Worm (Caenorhabditis elegans) whole organism, young adult: ENCODE measurements around the gene soc-1.

Experiments
- B0019.2 ChIP-seq: fragments of 200-800 bp; sonication (Bioruptor generic); conservative IDR thresholded peaks from 2 replicates; pipeline ENCODE4 v1.3.6; 2022; ENCODE audit warnings: missing genetic modification reagents, missing genetic modification characterization, missing compliant biosample characterization
- B0336.3 ChIP-seq: fragments of 200-800 bp; sonication (Bioruptor generic); IDR thresholded peaks from 2 replicates; pipeline ENCODE4 v1.3.6; 2022; ENCODE audit warnings: missing genetic modification characterization, missing compliant biosample characterization
- C17E4.6 ChIP-seq: fragments of 200-800 bp; sonication (Bioruptor generic); IDR thresholded peaks from 2 replicates; pipeline ENCODE4 v1.3.6; 2022; ENCODE audit warnings: missing genetic modification reagents, missing genetic modification characterization, missing compliant biosample characterization
- D2030.7 ChIP-seq: fragments of 200-800 bp; sonication (Bioruptor generic); IDR thresholded peaks from 2 replicates; pipeline ENCODE4 v1.3.6; 2022; ENCODE audit warnings: missing genetic modification reagents, missing genetic modification characterization, missing compliant biosample characterization
- F37B4.10 ChIP-seq: fragments of 200-800 bp; sonication (Bioruptor generic); IDR thresholded peaks from 2 replicates; pipeline ENCODE4 v1.3.6; 2022; ENCODE audit warnings: missing genetic modification characterization, missing compliant biosample characterization
- Y56A3A.18 ChIP-seq: fragments of 200-800 bp; sonication (Bioruptor generic); IDR thresholded peaks from 2 replicates; pipeline ENCODE4 v1.3.6; 2022; ENCODE audit warnings: missing genetic modification reagents, missing genetic modification characterization, missing compliant biosample characterization
- Y67H2A.10 ChIP-seq: fragments of 200-800 bp; sonication (Bioruptor generic); conservative IDR thresholded peaks from 2 replicates; pipeline ENCODE4 v1.3.6; 2022; ENCODE audit warnings: missing genetic modification reagents, missing genetic modification characterization, missing compliant biosample characterization
- aptf-2 ChIP-seq: fragments of 200-800 bp; sonication (Bioruptor generic); conservative IDR thresholded peaks from 2 replicates; pipeline ENCODE4 v1.3.6; 2022; ENCODE audit warnings: missing genetic modification reagents, missing genetic modification characterization, missing compliant biosample characterization
- atf-7 ChIP-seq: sonication (generic microtip); optimal IDR thresholded peaks from 2 replicates; lab custom pipeline; 2017; ENCODE audit warnings: mild to moderate bottlenecking, missing genetic modification characterization, missing compliant biosample characterization
- athp-1 ChIP-seq: sonication (generic microtip); optimal IDR thresholded peaks from 2 replicates; lab custom pipeline; 2017; ENCODE audit warnings: mild to moderate bottlenecking, missing genetic modification characterization, missing compliant biosample characterization
- attf-5 ChIP-seq: fragments of 200-800 bp; sonication (Bioruptor generic); optimal IDR thresholded peaks from 2 replicates; lab custom pipeline; 2018; ENCODE audit warnings: mild to moderate bottlenecking, missing genetic modification characterization, missing compliant biosample characterization
- bed-2 ChIP-seq: fragments of 200-800 bp; sonication (Bioruptor generic); IDR thresholded peaks from 2 replicates; pipeline ENCODE4 v1.3.6; 2022; ENCODE audit warnings: missing genetic modification reagents, missing genetic modification characterization, missing compliant biosample characterization
- chd-7 ChIP-seq: sonication (generic microtip); optimal IDR thresholded peaks from 2 replicates; lab custom pipeline; 2016; ENCODE audit warnings: mild to moderate bottlenecking, missing genetic modification characterization, moderate library complexity, missing compliant biosample characterization
- dpl-1 ChIP-seq: fragments of 150-350 bp; optimal IDR thresholded peaks from 2 replicates; lab custom pipeline; 2014; ENCODE audit warnings: missing biosample characterization, missing genetic modification reagents, missing genetic modification characterization
- efl-1 ChIP-seq: fragments of 150-350 bp; optimal IDR thresholded peaks from 2 replicates; lab custom pipeline; 2014; ENCODE audit warnings: missing biosample characterization, missing genetic modification reagents, missing genetic modification characterization
- egrh-3 ChIP-seq: fragments of 200-800 bp; sonication (Bioruptor generic); IDR thresholded peaks from 2 replicates; pipeline ENCODE4 v1.3.6; 2022; ENCODE audit warnings: missing genetic modification reagents, missing genetic modification characterization, missing compliant biosample characterization
- hmg-1.2 ChIP-seq: fragments of 200-800 bp; sonication (Bioruptor generic); IDR thresholded peaks from 2 replicates; pipeline ENCODE4 v1.3.6; 2022; ENCODE audit warnings: missing genetic modification reagents, missing genetic modification characterization, missing compliant biosample characterization
- hsf-1 ChIP-seq: fragments of 200-800 bp; sonication (Bioruptor generic); IDR thresholded peaks from 2 replicates; pipeline ENCODE4 v1.3.6; 2022; ENCODE audit warnings: missing genetic modification reagents, missing genetic modification characterization, missing compliant biosample characterization
- lin-40 ChIP-seq: sonication (generic microtip); optimal IDR thresholded peaks from 2 replicates; lab custom pipeline; 2016; ENCODE audit warnings: missing genetic modification characterization, mild to moderate bottlenecking, missing compliant biosample characterization, missing genotype, missing genetic modification reagents
- lin-54 ChIP-seq: fragments of 200-800 bp; sonication (Bioruptor generic); optimal IDR thresholded peaks from 2 replicates; lab custom pipeline; 2018; ENCODE audit warnings: mild to moderate bottlenecking, missing genetic modification characterization, missing compliant biosample characterization
- madf-10 ChIP-seq: sonication (generic microtip); optimal IDR thresholded peaks from 2 replicates; lab custom pipeline; 2016; ENCODE audit warnings: mild to moderate bottlenecking, missing genetic modification characterization, missing compliant biosample characterization
- madf-6 ChIP-seq: fragments of 200-800 bp; sonication (Bioruptor generic); IDR thresholded peaks from 2 replicates; pipeline ENCODE4 v1.3.6; 2022; ENCODE audit warnings: missing genetic modification reagents, missing genetic modification characterization, missing compliant biosample characterization
- madf-8 ChIP-seq: fragments of 200-800 bp; sonication (Bioruptor generic); conservative IDR thresholded peaks from 2 replicates; pipeline ENCODE4 v1.3.6; 2022; ENCODE audit warnings: missing genetic modification reagents, missing genetic modification characterization, missing compliant biosample characterization
- mcd-1 ChIP-seq: fragments of 200-800 bp; sonication (Bioruptor generic); IDR thresholded peaks from 2 replicates; pipeline ENCODE4 v1.3.6; 2022; ENCODE audit warnings: missing genetic modification reagents, missing genetic modification characterization, missing compliant biosample characterization
- nfya-2 ChIP-seq: fragments of 200-800 bp; sonication (Bioruptor generic); IDR thresholded peaks from 2 replicates; pipeline ENCODE4 v1.3.6; 2022; ENCODE audit warnings: missing genetic modification reagents, missing genetic modification characterization, missing compliant biosample characterization
- nhr-120 ChIP-seq: fragments of 200-800 bp; sonication (Bioruptor generic); IDR thresholded peaks from 2 replicates; pipeline ENCODE4 v1.3.6; 2022; ENCODE audit warnings: missing genetic modification characterization, missing compliant biosample characterization
- nhr-80 ChIP-seq: sonication (generic microtip); optimal IDR thresholded peaks from 2 replicates; lab custom pipeline; 2016; ENCODE audit warnings: missing genetic modification characterization, missing compliant biosample characterization
- pha-4 ChIP-seq: fragments of 150-350 bp; sonication (generic microtip); optimal IDR thresholded peaks from 2 replicates; lab custom pipeline; 2014; ENCODE audit warnings: missing biosample characterization, missing genetic modification reagents, missing genetic modification characterization
- rec-8 ChIP-seq, 2 experiments: sonication (generic microtip); optimal IDR thresholded peaks; 2 replicates each; lab custom pipeline; 2016; ENCODE audit warnings: mild to moderate bottlenecking in 2 of 2, missing genetic modification characterization in 2 of 2, missing genetic modification reagents in 2 of 2, missing genotype in 2 of 2, missing biosample characterization in 1 of 2, missing compliant biosample characterization in 1 of 2, moderate library complexity in 1 of 2
- sdz-38 ChIP-seq: sonication (generic microtip); optimal IDR thresholded peaks from 2 replicates; lab custom pipeline; 2016; ENCODE audit warnings: missing genotype, missing genetic modification characterization, missing compliant biosample characterization
- snpc-3.4 ChIP-seq: sonication (generic microtip); optimal IDR thresholded peaks from 2 replicates; lab custom pipeline; 2017; ENCODE audit warnings: missing genetic modification characterization, mild to moderate bottlenecking, missing compliant biosample characterization, antibody characterized with exemption, moderate library complexity, missing genotype, missing genetic modification reagents
- snpc-4 ChIP-seq, 5 experiments: fragments of 150-350 bp in 1 of 5; sonication (generic microtip) in 4 of 5; optimal IDR thresholded peaks; 2 replicates each; lab custom pipeline; 2014 to 2018; ENCODE audit warnings: missing genetic modification characterization in 5 of 5, missing biosample characterization in 3 of 5, antibody characterized with exemption in 2 of 5, mild to moderate bottlenecking in 2 of 5, missing compliant biosample characterization in 2 of 5, missing genotype in 2 of 5, moderate library complexity in 2 of 5, missing genetic modification reagents in 1 of 5
- somi-1 ChIP-seq: fragments of 200-800 bp; sonication (Bioruptor generic); optimal IDR thresholded peaks from 2 replicates; lab custom pipeline; 2018; ENCODE audit warnings: mild to moderate bottlenecking, missing genetic modification characterization, missing compliant biosample characterization
- xnd-1 ChIP-seq: sonication (generic microtip); optimal IDR thresholded peaks from 2 replicates; lab custom pipeline; 2016; ENCODE audit warnings: missing genotype, missing genetic modification reagents, missing genetic modification characterization, missing compliant biosample characterization
- zfh-2 ChIP-seq: fragments of 200-800 bp; sonication (Bioruptor generic); conservative IDR thresholded peaks from 2 replicates; pipeline ENCODE4 v1.3.6; 2022; ENCODE audit warnings: missing genetic modification reagents, missing genetic modification characterization, missing compliant biosample characterization
- ztf-26 ChIP-seq: sonication (generic microtip); optimal IDR thresholded peaks from 2 replicates; lab custom pipeline; 2017; ENCODE audit warnings: missing genetic modification characterization, missing compliant biosample characterization
- ztf-28 ChIP-seq: fragments of 200-800 bp; sonication (Bioruptor generic); IDR thresholded peaks from 2 replicates; pipeline ENCODE4 v1.3.6; 2022; ENCODE audit warnings: missing genetic modification reagents, missing genetic modification characterization, missing compliant biosample characterization

soc-1 gene

DNA sequence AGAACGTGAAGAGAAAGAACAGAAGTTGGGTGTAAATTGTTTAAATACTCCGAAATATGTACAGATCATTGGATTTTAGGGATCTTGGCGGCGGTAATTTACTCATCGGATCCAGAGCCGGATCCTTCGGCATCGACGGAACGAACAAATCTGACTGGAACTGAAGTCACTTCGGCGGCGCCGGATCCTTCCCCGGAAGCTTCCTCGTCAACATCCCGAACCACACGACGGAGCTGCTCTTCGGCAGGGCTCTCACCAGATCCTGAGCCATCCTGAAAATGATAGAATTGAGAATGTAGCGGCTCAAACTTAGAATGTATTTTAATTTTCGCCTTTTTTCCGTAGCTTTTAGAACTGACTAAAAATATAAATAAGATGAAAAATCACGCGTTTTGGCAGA lies 48.9 kb downstream of the soc-1 start:
- no peak for TF ChIP-seq nhr-120 (GFP tag; lab: Robert Waterston, UW)
- TF ChIP-seq zfh-2 (GFP tag; lab: Robert Waterston, UW) = 0 out of 2 replicates have a peak, but pooled peaks have one; percentile 31
- TF ChIP-seq hmg-1.2 (GFP tag; lab: Robert Waterston, UW) = 0 out of 2 replicates have a peak, but pooled peaks have one; percentile 16
- TF ChIP-seq egrh-3 = peak; percentile 69; the same call in 1 of the 2 replicates
- 0 out of 2 replicates have a peak, but pooled peaks have one; percentile 22 for TF ChIP-seq Y56A3A.18 (GFP tag; lab: Robert Waterston, UW)
- no peak for TF ChIP-seq bed-2 (GFP tag; lab: Robert Waterston, UW)
- TF ChIP-seq B0019.2 = no peak

DNA sequence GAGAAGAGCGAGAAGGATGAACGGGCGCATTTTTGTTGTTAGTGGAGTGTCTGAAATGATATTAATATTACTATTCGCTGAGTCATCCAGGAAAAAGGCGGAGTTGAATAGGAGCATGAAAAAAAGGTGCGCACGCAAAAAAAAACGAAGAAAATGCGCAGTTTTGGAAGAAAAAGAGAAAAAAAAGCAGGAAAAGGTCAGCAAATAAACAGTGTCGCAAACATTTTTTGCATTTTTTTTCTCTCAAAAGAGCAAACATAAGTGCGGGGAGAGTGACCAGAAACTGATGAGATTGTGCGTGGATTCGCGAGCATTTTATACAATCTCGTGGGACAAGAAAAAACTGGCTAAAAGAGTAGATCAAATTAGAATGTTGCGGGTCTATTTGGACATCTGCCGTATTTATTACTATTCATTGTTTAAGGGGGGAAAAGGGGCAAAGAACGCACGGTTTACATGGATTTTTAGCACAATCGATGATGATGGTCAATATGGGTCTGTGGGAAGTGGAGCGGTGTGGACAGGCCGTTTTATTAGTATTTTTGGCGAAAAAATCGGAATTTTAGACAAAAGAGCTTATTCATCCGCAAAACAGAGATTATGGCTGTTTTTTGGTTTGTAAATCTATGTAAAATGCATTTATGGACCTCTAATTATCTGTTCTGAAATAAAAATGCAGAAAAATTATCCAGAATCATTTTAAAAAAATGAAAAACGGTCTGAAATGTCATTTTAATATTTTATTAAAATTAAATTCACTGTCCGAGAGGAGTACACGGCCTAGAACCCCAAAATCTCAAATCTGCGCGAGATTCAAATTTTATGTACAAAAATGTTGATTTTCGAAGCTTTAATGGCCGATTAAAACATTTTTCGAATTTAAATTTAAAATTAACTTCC lies 49.9 kb downstream of the soc-1 start, which contains the start of gene cpg-8:
Gene cpg-8, minus strand, starts transcription at position 51 of the 900 bp plus-strand sequence.
- no peak for TF ChIP-seq nhr-80 (tag; lab: Kevin White, UChicago)
- TF ChIP-seq lin-54 (GFP tag; lab: Kevin White, UChicago) = peak; percentile 17
- TF ChIP-seq dpl-1 (GFP tag; lab: Kevin White, UChicago) = peak; percentile 17
- peak; percentile 52; the same call in 1 of the 2 replicates for TF ChIP-seq aptf-2
- peak; percentile 53 for TF ChIP-seq madf-8 (GFP tag; lab: Robert Waterston, UW)
- peak; percentile 36; the same call in 1 of the 2 replicates for TF ChIP-seq D2030.7 (GFP tag; lab: Robert Waterston, UW)
- no peak for TF ChIP-seq F37B4.10 (GFP tag; lab: Robert Waterston, UW)
- peak; percentile 15; the same call in 1 of the 2 replicates for TF ChIP-seq B0336.3 (GFP tag; lab: Robert Waterston, UW)
- TF ChIP-seq hmg-1.2 (GFP tag; lab: Robert Waterston, UW) = 0 out of 2 replicates have a peak, but pooled peaks have one; percentile 6
- TF ChIP-seq madf-6 (GFP tag; lab: Robert Waterston, UW) = peak; percentile 76
- 0 out of 2 replicates have a peak, but pooled peaks have one; percentile 61 for TF ChIP-seq ztf-28 (GFP tag; lab: Robert Waterston, UW)
- peak; percentile 26 for TF ChIP-seq efl-1 (GFP tag; lab: Kevin White, UChicago)
- no peak for TF ChIP-seq snpc-4 (GFP tag; optimal IDR thresholded peaks at IDR 0.05; lab: Kevin White, UChicago)
- TF ChIP-seq snpc-4 (tag; optimal IDR thresholded peaks at IDR 0.05; lab: Kevin White, UChicago) = no peak
- peak; percentile 56 for TF ChIP-seq xnd-1 (tag; lab: Kevin White, UChicago)

DNA sequence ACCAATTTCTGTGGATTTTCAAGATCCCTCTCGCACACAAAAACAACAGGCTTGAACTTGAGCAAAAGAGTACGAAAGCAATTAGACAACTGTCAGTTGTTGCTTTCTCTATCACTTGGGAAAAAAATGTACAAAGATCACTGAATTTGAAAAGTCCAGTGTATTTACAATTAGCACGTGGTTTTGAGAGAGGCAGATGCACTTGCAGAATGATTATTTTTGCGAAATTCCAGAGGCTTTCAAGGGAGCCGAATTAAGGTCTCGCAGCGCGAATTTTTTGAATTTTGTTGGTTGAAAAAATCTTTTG lies 50.5 kb downstream of the soc-1 start:
- TF ChIP-seq athp-1 (tag; lab: Kevin White, UChicago) (no peak), pha-4 (tag; lab: Kevin White, UChicago) (no peak), madf-10 (no peak), Y67H2A.10 (GFP tag; lab: Robert Waterston, UW) (no peak), snpc-3.4 (tag; lab: Kevin White, UChicago) (no peak), rec-8 (tag; optimal IDR thresholded peaks at IDR 0.05; lab: Kevin White, UChicago) (no peak), hsf-1 (GFP tag; lab: Robert Waterston, UW) (no peak), somi-1 (GFP tag; lab: Kevin White, UChicago) (no peak), efl-1 (GFP tag; lab: Kevin White, UChicago) (no peak), ztf-26 (tag; lab: Kevin White, UChicago) (no peak), nfya-2 (no peak), lin-40 (tag; lab: Kevin White, UChicago) (no peak), sdz-38 (tag; lab: Kevin White, UChicago) (no peak), mcd-1 (GFP tag; lab: Robert Waterston, UW) (no peak), attf-5 (GFP tag; lab: Kevin White, UChicago) (no peak), chd-7 (tag; lab: Kevin White, UChicago) (no peak), atf-7 (tag; lab: Kevin White, UChicago) (no peak), C17E4.6 (GFP tag; lab: Robert Waterston, UW) (no peak)
- TF ChIP-seq, all 124 proteins: peak for 0
